Worm (Caenorhabditis elegans) whole organism, L2 larva: Measurements from ENCODE around the gene Y22D7AL.4.

Experiments used
- C34F6.9 ChIP-seq: fragments of 150-350 bp; optimal IDR thresholded peaks from 2 replicates; lab custom pipeline; 2014; ENCODE audit warnings: missing biosample characterization, missing genetic modification characterization
- F13H6.1 ChIP-seq: sonication (generic microtip); optimal IDR thresholded peaks from 2 replicates; lab custom pipeline; 2016; ENCODE audit warnings: missing genetic modification characterization, missing compliant biosample characterization
- R02D3.7 ChIP-seq: fragments of 150-350 bp; optimal IDR thresholded peaks from 2 replicates; lab custom pipeline; 2014; ENCODE audit warnings: missing biosample characterization, missing genetic modification characterization
- Y55F3AM.14 ChIP-seq: fragments of 200-800 bp; sonication (Bioruptor generic); optimal IDR thresholded peaks from 2 replicates; lab custom pipeline; 2018; ENCODE audit warnings: mild to moderate bottlenecking, missing genetic modification characterization, missing compliant biosample characterization
- ZK546.5 ChIP-seq: sonication (generic microtip); optimal IDR thresholded peaks from 2 replicates; lab custom pipeline; 2017; ENCODE audit warnings: missing biosample characterization, missing genetic modification characterization
- alr-1 ChIP-seq: fragments of 150-350 bp; optimal IDR thresholded peaks from 2 replicates; lab custom pipeline; 2014; ENCODE audit warnings: missing biosample characterization, missing genetic modification characterization
- ama-1 ChIP-seq: fragments of 150-350 bp; optimal IDR thresholded peaks from 2 replicates; lab custom pipeline; 2018; ENCODE audit warnings: inconsistent platforms
- blmp-1 ChIP-seq: sonication (generic microtip); optimal IDR thresholded peaks from 2 replicates; lab custom pipeline; 2017; ENCODE audit warnings: missing genetic modification characterization, mild to moderate bottlenecking, missing compliant biosample characterization, antibody characterized with exemption, moderate library complexity; ENCODE audit not compliant: insufficient read depth
- ceh-16 ChIP-seq: fragments of 150-350 bp; optimal IDR thresholded peaks from 2 replicates; lab custom pipeline; 2014; ENCODE audit warnings: missing biosample characterization, missing genetic modification characterization
- egl-27 ChIP-seq: sonication (generic microtip); optimal IDR thresholded peaks from 3 replicates; lab custom pipeline; 2017; ENCODE audit warnings: missing biosample characterization, missing genetic modification reagents, missing genetic modification characterization
- elt-1 ChIP-seq: fragments of 150-350 bp; optimal IDR thresholded peaks from 2 replicates; lab custom pipeline; 2014; ENCODE audit warnings: missing biosample characterization, missing genetic modification characterization
- elt-3 ChIP-seq: sonication (generic microtip); optimal IDR thresholded peaks from 2 replicates; lab custom pipeline; 2017; ENCODE audit warnings: missing biosample characterization, missing genetic modification characterization
- gmeb-1 ChIP-seq: fragments of 150-350 bp; optimal IDR thresholded peaks from 2 replicates; lab custom pipeline; 2014; ENCODE audit warnings: missing biosample characterization, missing genetic modification characterization
- lin-11 ChIP-seq: fragments of 150-350 bp; sonication (generic microtip); optimal IDR thresholded peaks from 2 replicates; lab custom pipeline; 2014; ENCODE audit warnings: missing biosample characterization, missing genetic modification characterization, inconsistent platforms, mixed read lengths
- lin-13 ChIP-seq: fragments of 150-350 bp; optimal IDR thresholded peaks from 2 replicates; lab custom pipeline; 2014; ENCODE audit warnings: missing biosample characterization, missing genetic modification reagents, missing genetic modification characterization
- lin-39 ChIP-seq: fragments of 150-350 bp; optimal IDR thresholded peaks from 2 replicates; lab custom pipeline; 2014; ENCODE audit warnings: missing biosample characterization, missing genetic modification reagents, missing genetic modification characterization
- lsy-2 ChIP-seq, 2 experiments: fragments of 150-350 bp in 1 of 2; sonication (generic microtip) in 1 of 2; optimal IDR thresholded peaks; 2 replicates each; lab custom pipeline; 2014 to 2017; ENCODE audit warnings: missing biosample characterization in 2 of 2, missing genetic modification characterization in 2 of 2
- mab-5 ChIP-seq: fragments of 150-350 bp; optimal IDR thresholded peaks from 2 replicates; lab custom pipeline; 2014; ENCODE audit warnings: missing biosample characterization, missing genetic modification characterization
- nhr-10 ChIP-seq: sonication (generic microtip); optimal IDR thresholded peaks from 2 replicates; lab custom pipeline; 2017; ENCODE audit warnings: missing biosample characterization, missing genetic modification characterization
- nhr-11 ChIP-seq: fragments of 150-350 bp; optimal IDR thresholded peaks from 2 replicates; lab custom pipeline; 2014; ENCODE audit warnings: missing biosample characterization, missing genetic modification characterization
- nhr-12 ChIP-seq: fragments of 150-350 bp; optimal IDR thresholded peaks from 2 replicates; lab custom pipeline; 2014; ENCODE audit warnings: missing biosample characterization, missing genetic modification characterization
- nhr-129 ChIP-seq: fragments of 150-350 bp; optimal IDR thresholded peaks from 2 replicates; lab custom pipeline; 2014; ENCODE audit warnings: missing biosample characterization, missing genetic modification characterization
- nhr-21 ChIP-seq: fragments of 150-350 bp; optimal IDR thresholded peaks from 2 replicates; lab custom pipeline; 2014; ENCODE audit warnings: missing biosample characterization, missing genetic modification characterization
- nhr-23 ChIP-seq: fragments of 150-350 bp; optimal IDR thresholded peaks from 2 replicates; lab custom pipeline; 2014; ENCODE audit warnings: missing biosample characterization, missing genetic modification reagents, missing genetic modification characterization
- nhr-237 ChIP-seq: fragments of 150-350 bp; optimal IDR thresholded peaks from 2 replicates; lab custom pipeline; 2014; ENCODE audit warnings: missing biosample characterization, missing genetic modification characterization
- nhr-25 ChIP-seq: fragments of 150-350 bp; sonication (generic microtip); optimal IDR thresholded peaks from 3 replicates; lab custom pipeline; 2014; ENCODE audit warnings: missing biosample characterization, missing genetic modification characterization
- nhr-6 ChIP-seq: fragments of 150-350 bp; optimal IDR thresholded peaks from 2 replicates; lab custom pipeline; 2014; ENCODE audit warnings: missing biosample characterization, missing genetic modification characterization
- nhr-77 ChIP-seq: fragments of 150-350 bp; optimal IDR thresholded peaks from 2 replicates; lab custom pipeline; 2014; ENCODE audit warnings: missing biosample characterization, missing genetic modification characterization
- peb-1 ChIP-seq: fragments of 150-350 bp; optimal IDR thresholded peaks from 2 replicates; lab custom pipeline; 2014; ENCODE audit warnings: missing biosample characterization, missing genetic modification characterization
- sem-4 ChIP-seq: fragments of 150-350 bp; optimal IDR thresholded peaks from 2 replicates; lab custom pipeline; 2014; ENCODE audit warnings: missing biosample characterization, missing genetic modification reagents, missing genetic modification characterization
- sma-3 ChIP-seq: sonication (generic microtip); optimal IDR thresholded peaks from 2 replicates; lab custom pipeline; 2016; ENCODE audit warnings: missing genetic modification reagents, missing genetic modification characterization, missing compliant biosample characterization
- sma-9 ChIP-seq, 2 experiments: fragments of 150-350 bp in 1 of 2; sonication (generic microtip) in 1 of 2; optimal IDR thresholded peaks; 2 replicates each; lab custom pipeline; 2014 to 2016; ENCODE audit warnings: missing genetic modification characterization in 2 of 2, mild to moderate bottlenecking in 1 of 2, missing biosample characterization in 1 of 2, missing compliant biosample characterization in 1 of 2, missing genetic modification reagents in 1 of 2, moderate library complexity in 1 of 2
- unc-39 ChIP-seq: fragments of 150-350 bp; optimal IDR thresholded peaks from 2 replicates; lab custom pipeline; 2014; ENCODE audit warnings: missing biosample characterization, missing genetic modification characterization
- unc-55 ChIP-seq: fragments of 150-350 bp; sonication (generic microtip); optimal IDR thresholded peaks from 3 replicates; lab custom pipeline; 2014; ENCODE audit warnings: missing biosample characterization, missing genetic modification reagents, missing genetic modification characterization
- unc-62 ChIP-seq: fragments of 150-350 bp; optimal IDR thresholded peaks from 2 replicates; lab custom pipeline; 2014; ENCODE audit warnings: missing biosample characterization, missing genetic modification reagents, missing genetic modification characterization
- zag-1 ChIP-seq: fragments of 150-350 bp; optimal IDR thresholded peaks from 2 replicates; lab custom pipeline; 2014; ENCODE audit warnings: missing biosample characterization, missing genetic modification characterization

Y22D7AL.4 gene

DNA sequence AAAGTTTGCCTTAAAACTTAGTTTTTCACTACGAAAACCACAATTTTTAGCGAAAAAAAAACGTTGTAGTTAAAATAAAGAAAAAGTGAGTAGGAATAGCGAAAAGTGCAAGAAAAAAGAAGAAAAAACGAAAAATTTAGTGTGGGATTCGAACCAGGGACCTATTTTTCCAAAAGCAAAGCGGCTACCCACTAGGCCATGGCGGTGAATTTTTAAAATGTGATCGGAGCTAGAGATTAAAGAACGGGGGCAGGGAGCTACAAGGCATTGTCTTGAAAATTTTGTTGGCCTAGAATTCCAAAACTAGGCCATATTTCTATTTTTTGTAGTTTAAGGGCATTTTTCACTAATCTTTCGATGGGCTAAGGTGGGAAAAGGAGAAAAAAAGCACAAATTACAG lies 22.7 kb upstream of the Y22D7AL.4 start:
- TF ChIP-seq unc-62 (no peak), alr-1 (tag; lab: Kevin White, UChicago) (no peak), nhr-21 (no peak), zag-1 (tag; lab: Kevin White, UChicago) (no peak), lsy-2 (tag; optimal IDR thresholded peaks at IDR 0.05; lab: Kevin White, UChicago) (no peak), ceh-16 (tag; lab: Kevin White, UChicago) (no peak), sma-9 (GFP tag; optimal IDR thresholded peaks at IDR 0.05; lab: Kevin White, UChicago) (no peak), sma-9 (tag; optimal IDR thresholded peaks at IDR 0.05; lab: Kevin White, UChicago) (no peak)

DNA sequence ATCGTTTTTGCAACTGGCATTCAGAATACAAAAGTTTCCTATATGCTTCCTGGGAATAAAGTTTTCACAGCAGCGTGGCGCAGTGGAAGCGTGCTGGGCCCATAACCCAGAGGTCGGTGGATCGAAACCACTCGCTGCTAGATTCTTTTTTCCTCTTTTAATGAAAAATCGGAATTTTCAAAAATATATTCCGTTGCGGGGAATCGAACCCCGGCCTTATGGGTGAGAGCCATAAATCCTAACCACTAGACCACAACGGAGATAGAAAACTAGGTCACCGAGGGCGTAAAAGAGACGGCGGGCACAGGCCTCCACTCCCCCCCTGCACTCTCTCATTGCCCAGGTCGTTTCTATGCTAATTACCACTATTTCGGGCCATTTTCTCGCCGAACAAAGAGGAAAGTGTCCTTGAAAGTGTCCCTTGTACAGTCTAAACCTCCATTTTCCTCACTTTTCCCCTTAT lies 21.9 kb upstream of the Y22D7AL.4 start, which contains the start of gene Y22D7AL.6:
Gene Y22D7AL.6 (plus strand): TSS at position 413 of the 463 bp plus-strand sequence.
- TF ChIP-seq elt-1 (tag; lab: Kevin White, UChicago) (no peak), egl-27 (tag; lab: Kevin White, UChicago) (no peak), blmp-1 (tag; lab: Kevin White, UChicago) (peak; percentile 21), mab-5 (tag; lab: Kevin White, UChicago) (no peak), gmeb-1 (peak; percentile 37), lin-11 (tag; lab: Kevin White, UChicago) (peak; percentile 14), nhr-25 (tag; lab: Kevin White, UChicago) (no peak), sma-3 (GFP tag; lab: Kevin White, UChicago) (no peak), sma-9 (GFP tag; optimal IDR thresholded peaks at IDR 0.05; lab: Kevin White, UChicago) (peak; percentile 6), sma-9 (tag; optimal IDR thresholded peaks at IDR 0.05; lab: Kevin White, UChicago) (no peak), lsy-2 (tag; optimal IDR thresholded peaks at IDR 0.05; lab: Kevin White, UChicago) (peak; percentile 24 to 47), Y55F3AM.14 (GFP tag; lab: Kevin White, UChicago) (peak; percentile 46), F13H6.1 (tag; lab: Kevin White, UChicago) (peak; percentile 19), nhr-21 (no peak), nhr-6 (tag; lab: Kevin White, UChicago) (no peak), unc-55 (GFP tag; lab: Kevin White, UChicago) (peak; percentile 3), C34F6.9 (peak; percentile 5), nhr-12 (tag; lab: Kevin White, UChicago) (no peak), lin-13 (GFP tag; lab: Kevin White, UChicago) (peak; percentile 35)
- TF ChIP-seq, all 48 proteins: peak for 10

DNA sequence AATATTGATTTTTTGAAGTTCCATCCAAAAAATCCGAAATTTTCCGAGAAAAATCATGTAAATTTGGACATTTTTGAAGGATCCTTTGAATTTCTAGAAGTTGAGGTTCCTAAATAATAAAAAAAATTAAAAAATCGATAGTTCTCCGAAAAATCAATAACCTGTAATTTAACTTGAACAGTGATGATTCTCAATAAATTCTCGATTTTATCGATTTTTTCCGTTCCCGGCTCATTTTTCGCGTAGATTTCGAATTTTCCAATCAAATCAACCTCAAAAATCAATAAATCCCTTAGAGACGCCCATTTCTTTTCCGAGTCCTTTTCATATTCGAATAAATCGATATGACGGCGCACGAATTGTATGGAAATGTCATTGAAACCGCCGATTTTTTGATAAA lies 18.8 kb upstream of the Y22D7AL.4 start:
- TF ChIP-seq lin-13 (GFP tag; lab: Kevin White, UChicago) (no peak), C34F6.9 (no peak)

DNA sequence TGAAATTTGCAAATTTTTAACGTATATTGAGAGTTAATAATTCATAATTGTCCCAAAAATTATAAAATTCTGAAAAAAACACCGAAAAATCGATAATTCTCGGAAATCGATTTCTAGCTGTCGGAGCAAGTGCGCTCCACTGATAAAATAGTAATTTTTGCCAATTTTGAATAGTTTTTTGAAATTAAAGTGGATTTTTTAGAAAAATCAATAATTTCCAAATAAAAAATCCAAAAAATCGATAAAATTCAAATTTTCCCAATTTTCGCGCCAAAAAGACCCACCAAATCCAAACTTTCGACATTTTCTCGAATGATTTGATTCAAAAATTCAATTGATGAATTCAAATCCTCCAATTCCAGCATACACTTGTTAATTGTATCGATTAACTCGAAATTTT lies 15.5 kb upstream of the Y22D7AL.4 start:
- TF ChIP-seq sem-4 (tag; lab: Kevin White, UChicago), result no peak
- no peak for TF ChIP-seq nhr-10 (tag; lab: Kevin White, UChicago)
- no peak for TF ChIP-seq nhr-77 (tag; lab: Kevin White, UChicago)
- TF ChIP-seq nhr-11 (tag; lab: Kevin White, UChicago), result no peak
- no peak for TF ChIP-seq nhr-25 (tag; lab: Kevin White, UChicago)
- no peak for TF ChIP-seq lin-13 (GFP tag; lab: Kevin White, UChicago)
- TF ChIP-seq Y55F3AM.14 (GFP tag; lab: Kevin White, UChicago), result no peak
- no peak for TF ChIP-seq C34F6.9
- TF ChIP-seq ceh-16 (tag; lab: Kevin White, UChicago), result no peak
- TF ChIP-seq lin-39, result no peak
- TF ChIP-seq unc-62, result no peak
- no peak for TF ChIP-seq elt-3 (tag; lab: Kevin White, UChicago)
- no peak for TF ChIP-seq sma-3 (GFP tag; lab: Kevin White, UChicago)
- no peak for TF ChIP-seq unc-39 (tag; lab: Kevin White, UChicago)
- no peak for TF ChIP-seq ama-1
- TF ChIP-seq R02D3.7, result no peak
- TF ChIP-seq lin-11 (tag; lab: Kevin White, UChicago), result no peak
- TF ChIP-seq ZK546.5 (tag; lab: Kevin White, UChicago), result no peak
- TF ChIP-seq mab-5 (tag; lab: Kevin White, UChicago), result no peak
- TF ChIP-seq, all 48 proteins: peak for 0

DNA sequence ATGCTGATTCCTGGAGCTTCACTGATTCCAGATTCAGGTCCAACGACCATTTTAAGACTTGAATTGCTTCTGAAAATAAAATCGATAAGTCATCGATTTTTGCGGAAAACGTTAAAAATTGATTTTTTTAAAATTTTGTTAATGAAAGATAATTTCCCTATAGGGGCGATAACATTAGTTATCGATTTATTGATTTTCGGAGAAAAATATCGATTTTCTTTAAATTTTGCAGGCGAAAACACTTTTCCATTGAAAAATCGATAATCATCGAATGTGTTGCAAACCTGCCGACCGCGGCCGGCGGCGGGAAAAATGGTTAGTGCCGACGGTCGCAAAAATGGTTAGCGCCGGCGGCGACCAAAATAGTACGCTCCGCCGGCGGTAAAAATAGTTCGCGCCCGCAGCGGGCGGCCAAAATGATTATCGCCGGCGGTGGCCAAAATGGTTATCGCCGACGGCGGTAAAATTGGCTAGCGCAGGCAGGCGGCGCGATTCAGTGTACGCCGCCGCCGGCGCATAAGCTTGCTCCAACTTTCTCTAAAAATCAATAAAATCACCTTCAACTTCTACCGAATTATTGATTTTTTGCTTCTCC lies 13.4 kb upstream of the Y22D7AL.4 start:
- no peak for TF ChIP-seq nhr-129 (tag; lab: Kevin White, UChicago)
- TF ChIP-seq nhr-237, result no peak
- TF ChIP-seq nhr-10 (tag; lab: Kevin White, UChicago), result no peak
- TF ChIP-seq nhr-23 (tag; lab: Kevin White, UChicago), result no peak
- TF ChIP-seq zag-1 (tag; lab: Kevin White, UChicago), result no peak
- no peak for TF ChIP-seq peb-1
